Fruit fly (Drosophila melanogaster): ENCODE measurements around the gene mts.

DNA sequence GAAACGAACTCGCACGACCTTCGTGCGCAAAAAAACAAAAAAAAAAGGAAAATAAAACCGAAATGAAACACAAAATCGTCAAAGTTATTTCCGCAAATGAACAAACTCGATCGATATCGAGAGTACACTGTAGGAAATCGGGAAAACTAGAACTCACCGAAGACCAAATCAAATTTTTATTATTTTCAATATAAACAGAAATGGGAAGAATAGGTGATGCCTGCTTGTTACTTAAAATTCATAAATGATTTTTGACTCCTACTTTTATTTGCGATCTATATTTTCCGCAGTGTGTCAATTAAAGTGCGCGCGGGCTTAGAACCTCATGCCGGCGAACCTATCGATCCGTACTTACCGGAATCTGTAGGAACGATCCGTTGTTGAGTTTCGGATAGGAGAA is 48.2 kb downstream of the mts start:
- no peak for TF ChIP-seq usp (GFP tag; optimal IDR thresholded peaks at IDR 0.05)
- TF ChIP-seq psq (optimal IDR thresholded peaks at IDR 0.05): no peak
- TF ChIP-seq CG8478 (optimal IDR thresholded peaks at IDR 0.05): no peak
- TF ChIP-seq Dll (optimal IDR thresholded peaks at IDR 0.05): no peak
- no peak for TF ChIP-seq pan (optimal IDR thresholded peaks at IDR 0.05)
